Worm (Caenorhabditis elegans): ENCODE measurements around the gene spig-3.
A peak's percentile ranks its signal among the peaks of the same experiment; 100 is the strongest.
"Not testable (repeated sequence)": the region's sequence is repeated elsewhere in the genome, so short reads cannot be mapped to it uniquely, and the experiment has no call there.

spig-3 gene

ce11 chrV:14312695-14313094, 13.2 kb upstream of the spig-3 start, which contains the start of gene F14D7.8:
F14D7.8 (minus strand) TSS chrV:14312795.
- TF ChIP-seq lin-15B (tag; optimal IDR thresholded peaks at IDR 0.05), result no peak
- no peak for TF ChIP-seq mdl-1 (tag; optimal IDR thresholded peaks at IDR 0.05)
- no peak for TF ChIP-seq ceh-28 (tag; optimal IDR thresholded peaks at IDR 0.05)
- no peak for TF ChIP-seq tbx-2 (tag; optimal IDR thresholded peaks at IDR 0.05)
- TF ChIP-seq ama-1 (optimal IDR thresholded peaks at IDR 0.05), result no peak
- no peak for TF ChIP-seq ceh-82 (tag; optimal IDR thresholded peaks at IDR 0.05)
- TF ChIP-seq zag-1 (tag; optimal IDR thresholded peaks at IDR 0.05), result no peak
- TF ChIP-seq unc-39 (tag; optimal IDR thresholded peaks at IDR 0.05), result no peak
- no peak for TF ChIP-seq elt-2 (tag; optimal IDR thresholded peaks at IDR 0.05)
- no peak for TF ChIP-seq pha-4 (tag; optimal IDR thresholded peaks at IDR 0.05)
- TF ChIP-seq ztf-4 (tag; optimal IDR thresholded peaks at IDR 0.05), result no peak
- TF ChIP-seq mml-1 (tag; optimal IDR thresholded peaks at IDR 0.05), result no peak
- TF ChIP-seq fos-1 (tag; optimal IDR thresholded peaks at IDR 0.05), result no peak

- no peak for TF ChIP-seq elt-1 (tag; optimal IDR thresholded peaks at IDR 0.05)
- no peak for TF ChIP-seq ztf-11 (tag; optimal IDR thresholded peaks at IDR 0.05)
- no peak for TF ChIP-seq lin-15B (tag; optimal IDR thresholded peaks at IDR 0.05)
- no peak for TF ChIP-seq nfya-1 (tag; optimal IDR thresholded peaks at IDR 0.05; ENCODE audit: insufficient read depth)
These were observed 11.6 kb upstream of the spig-3 start, which contains the start of gene ddn-3 for ce11 chrV:14311115-14311514. ddn-3 (minus strand) TSS chrV:14311215.

ce11 chrV:14309632-14310031, 10.2 kb upstream of the spig-3 start, which contains the start of gene F14D7.14:
F14D7.14 (plus strand) TSS chrV:14309932.
- not testable (repeated sequence) for TF ChIP-seq unc-39, nhr-12, pha-4 (tag; optimal IDR thresholded peaks at IDR 0.05)

- TF ChIP-seq ceh-82, fos-1, lin-39 (tag; optimal IDR thresholded peaks at IDR 0.05): not testable (repeated sequence)
These were observed 8.7 kb upstream of the spig-3 start, which contains the start of gene spig-5 for ce11 chrV:14308164-14308563. spig-5 (plus strand) TSS chrV:14308464.

- not testable (repeated sequence) for TF ChIP-seq ceh-9, unc-39, egl-5 (tag; optimal IDR thresholded peaks at IDR 0.05)
These were observed 7.3 kb upstream of the spig-3 start, which contains the start of gene spig-4 for ce11 chrV:14306771-14307170. spig-4 (minus strand) TSS chrV:14306871.

- TF ChIP-seq tbx-2 (tag; optimal IDR thresholded peaks at IDR 0.05), result no peak
- peak; percentile 59 for TF ChIP-seq elt-2 (tag; optimal IDR thresholded peaks at IDR 0.05)
- peak; percentile 33 for TF ChIP-seq pqm-1 (tag; optimal IDR thresholded peaks at IDR 0.05)
- no peak for TF ChIP-seq nhr-11 (tag; optimal IDR thresholded peaks at IDR 0.05)
These were observed 1.6 kb upstream of the spig-3 start, which contains the start of gene F14D7.6 for ce11 chrV:14301076-14301475. F14D7.6 (plus strand) TSS chrV:14301413.

ce11 chrV:14296499-14296898, 3.0 kb downstream of the spig-3 start, which contains the start of gene F14D7.3:
F14D7.3 (plus strand) TSS chrV:14296799.
- no peak for TF ChIP-seq nhr-76 (tag; optimal IDR thresholded peaks at IDR 0.05)
- TF ChIP-seq elt-3 (tag; optimal IDR thresholded peaks at IDR 0.05), result no peak
- TF ChIP-seq nhr-28 (tag; optimal IDR thresholded peaks at IDR 0.05), result no peak
- TF ChIP-seq nhr-12 (tag; optimal IDR thresholded peaks at IDR 0.05), result no peak
- no peak for TF ChIP-seq egl-27 (tag; optimal IDR thresholded peaks at IDR 0.05)

ce11 chrV:14294396-14294795, 5.1 kb downstream of the spig-3 start, which contains the start of gene F14D7.9:
F14D7.9 (plus strand) TSS chrV:14294696.
- TF ChIP-seq nhr-43 (tag; optimal IDR thresholded peaks at IDR 0.05; ENCODE audit: poor library complexity, severe bottlenecking) (no peak), elt-2 (tag; optimal IDR thresholded peaks at IDR 0.05) (no peak), eor-1 (tag; optimal IDR thresholded peaks at IDR 0.05) (no peak), nhr-28 (tag; optimal IDR thresholded peaks at IDR 0.05) (no peak), fkh-10 (GFP tag; optimal IDR thresholded peaks at IDR 0.05) (no peak), jun-1 (tag; optimal IDR thresholded peaks at IDR 0.05) (no peak), nhr-12 (tag; optimal IDR thresholded peaks at IDR 0.05) (no peak), nhr-23 (tag; optimal IDR thresholded peaks at IDR 0.05) (no peak), nhr-11 (tag; optimal IDR thresholded peaks at IDR 0.05) (no peak), ZK546.5 (tag; optimal IDR thresholded peaks at IDR 0.05) (no peak), ceh-82 (tag; optimal IDR thresholded peaks at IDR 0.05) (no peak), ceh-16 (tag; optimal IDR thresholded peaks at IDR 0.05) (no peak), daf-12 (tag; optimal IDR thresholded peaks at IDR 0.05) (no peak), nfya-1 (tag; optimal IDR thresholded peaks at IDR 0.05; ENCODE audit: insufficient read depth) (no peak), egl-5 (tag; optimal IDR thresholded peaks at IDR 0.05) (no peak), nhr-25 (tag; optimal IDR thresholded peaks at IDR 0.05) (no peak), ceh-28 (tag; optimal IDR thresholded peaks at IDR 0.05) (no peak), unc-62 (GFP tag; optimal IDR thresholded peaks at IDR 0.05) (no peak), lin-39 (tag; optimal IDR thresholded peaks at IDR 0.05) (no peak), pha-4 (tag; optimal IDR thresholded peaks at IDR 0.05) (no peak)

Measured in whole organism, L3 larva.